Fruit fly (Drosophila melanogaster) whole organism, embryonic: ENCODE data around the gene Dmtn.

Source experiments
- CG10565 ChIP-seq: fragments of 200-800 bp; sonication (Bioruptor generic); optimal IDR thresholded peaks from 3 replicates; lab custom pipeline; 2016; ENCODE audit warnings: missing biosample characterization, mild to moderate bottlenecking, missing genetic modification characterization
- CG11093 ChIP-seq: fragments of 200-800 bp; sonication (Bioruptor generic); IDR thresholded peaks from 3 replicates; pipeline ENCODE4 v1.3.6; 2022; ENCODE audit warnings: missing biosample characterization, missing genetic modification characterization
- CG11247 ChIP-seq: fragments of 200-800 bp; sonication (Bioruptor generic); IDR thresholded peaks from 2 replicates; pipeline ENCODE4 v1.3.6; 2022; ENCODE audit warnings: missing biosample characterization, missing genetic modification characterization
- CG11504 ChIP-seq: fragments of 200-800 bp; sonication (Bioruptor generic); optimal IDR thresholded peaks from 3 replicates; lab custom pipeline; 2019; ENCODE audit warnings: missing biosample characterization, mild to moderate bottlenecking, missing genetic modification characterization, moderate library complexity
- CG11696 ChIP-seq: fragments of 200-800 bp; sonication (Bioruptor generic); IDR thresholded peaks from 2 replicates; pipeline ENCODE4 v1.3.6; 2022; ENCODE audit warnings: missing biosample characterization, missing genetic modification characterization
- CG12104 ChIP-seq: fragments of 200-800 bp; sonication (Bioruptor generic); optimal IDR thresholded peaks from 3 replicates; lab custom pipeline; 2016; ENCODE audit warnings: missing biosample characterization, missing genetic modification characterization
- CG13296 ChIP-seq: fragments of 200-800 bp; sonication (Bioruptor generic); optimal IDR thresholded peaks from 3 replicates; lab custom pipeline; 2018; ENCODE audit warnings: missing biosample characterization, mild to moderate bottlenecking, missing genetic modification characterization
- CG14965 ChIP-seq: fragments of 200-800 bp; sonication (Bioruptor generic); optimal IDR thresholded peaks from 2 replicates; lab custom pipeline; 2016; ENCODE audit warnings: missing biosample characterization, missing genetic modification characterization, borderline replicate concordance
- CG17568 ChIP-seq: fragments of 200-800 bp; sonication (Bioruptor generic); optimal IDR thresholded peaks from 2 replicates; lab custom pipeline; 2018; ENCODE audit warnings: missing biosample characterization, mild to moderate bottlenecking, missing genetic modification characterization, moderate library complexity
- CG32532 ChIP-seq: fragments of 200-800 bp; sonication (Bioruptor generic); IDR thresholded peaks from 2 replicates; pipeline ENCODE4 v1.3.6; 2022; ENCODE audit warnings: missing biosample characterization, missing genetic modification characterization
- CG3726 ChIP-seq: fragments of 200-800 bp; sonication (Bioruptor generic); IDR thresholded peaks from 3 replicates; pipeline ENCODE4, ENCODE4 v1.3.6; 2022; ENCODE audit warnings: missing biosample characterization, missing genetic modification characterization
- CG4282 ChIP-seq: fragments of 200-800 bp; sonication (Bioruptor generic); optimal IDR thresholded peaks from 2 replicates; lab custom pipeline; 2016; ENCODE audit warnings: missing biosample characterization, missing genetic modification characterization
- CG4617 ChIP-seq: fragments of 200-800 bp; sonication (Bioruptor generic); optimal IDR thresholded peaks from 3 replicates; lab custom pipeline; 2016; ENCODE audit warnings: missing biosample characterization, missing genetic modification characterization, borderline replicate concordance
- CG4854 ChIP-seq: fragments of 200-800 bp; sonication (Bioruptor generic); optimal IDR thresholded peaks from 2 replicates; lab custom pipeline; 2016; ENCODE audit warnings: missing biosample characterization, missing genetic modification characterization, inconsistent platforms
- CG8281 ChIP-seq: fragments of 200-800 bp; sonication (Bioruptor generic); optimal IDR thresholded peaks from 2 replicates; lab custom pipeline; 2018; ENCODE audit warnings: missing biosample characterization, mild to moderate bottlenecking, missing genetic modification characterization, moderate library complexity
- CG8290 ChIP-seq, 3 experiments: fragments of 200-800 bp; sonication (Bioruptor generic); optimal IDR thresholded peaks; 2 replicates each; lab custom pipeline; 2016 to 2019; ENCODE audit warnings: missing biosample characterization in 3 of 3, missing genetic modification characterization in 3 of 3, mild to moderate bottlenecking in 2 of 3, moderate library complexity in 1 of 3
- CG8388 ChIP-seq: fragments of 200-800 bp; sonication (Bioruptor generic); optimal IDR thresholded peaks from 2 replicates; lab custom pipeline; 2019; ENCODE audit warnings: missing biosample characterization, mild to moderate bottlenecking, missing genetic modification characterization, moderate library complexity
- CG9437 ChIP-seq: fragments of 200-800 bp; sonication (Bioruptor generic); optimal IDR thresholded peaks from 2 replicates; lab custom pipeline; 2018; ENCODE audit warnings: missing biosample characterization, mild to moderate bottlenecking, missing genetic modification characterization
- CrebB ChIP-seq: fragments of 200-800 bp; sonication (Bioruptor generic); optimal IDR thresholded peaks from 3 replicates; lab custom pipeline; 2018; ENCODE audit warnings: missing biosample characterization, mild to moderate bottlenecking, missing genetic modification characterization
- D ChIP-seq, 2 experiments: fragments of 200-800 bp in 1 of 2; fragments of >200 bp in 1 of 2; sonication (Bioruptor generic) in 1 of 2; optimal IDR thresholded peaks; 2 replicates in 1 of 2; 3 replicates in 1 of 2; lab custom pipeline; 2017; ENCODE audit warnings: mild to moderate bottlenecking in 1 of 2, missing biosample characterization in 1 of 2, missing genetic modification characterization in 1 of 2, missing genetic modification reagents in 1 of 2
- Doc2 ChIP-seq: fragments of 200-800 bp; sonication (Bioruptor generic); IDR thresholded peaks from 2 replicates; pipeline ENCODE4 v1.3.6; 2022; ENCODE audit warnings: missing biosample characterization, missing genetic modification characterization
- Dp ChIP-seq: fragments of 200-800 bp; sonication (Bioruptor generic); optimal IDR thresholded peaks from 2 replicates; lab custom pipeline; 2018; ENCODE audit warnings: missing biosample characterization, mild to moderate bottlenecking, missing genetic modification characterization, moderate library complexity
- E2f2 ChIP-seq: fragments of 200-800 bp; sonication (Bioruptor generic); IDR thresholded peaks from 2 replicates; pipeline ENCODE4 v1.3.6; 2022; ENCODE audit warnings: missing biosample characterization, missing genetic modification characterization
- ERR ChIP-seq: fragments of 200-800 bp; sonication (Bioruptor generic); optimal IDR thresholded peaks from 2 replicates; lab custom pipeline; 2016; ENCODE audit warnings: missing biosample characterization, missing genetic modification characterization
- Ets65A ChIP-seq: fragments of 200-800 bp; sonication (Bioruptor generic); peaks from one replicate; lab custom pipeline; 2016; ENCODE audit warnings: missing biosample characterization, missing genetic modification characterization
- Fer1 ChIP-seq: fragments of 200-800 bp; sonication (Bioruptor generic); optimal IDR thresholded peaks from 2 replicates; lab custom pipeline; 2017; ENCODE audit warnings: missing biosample characterization, mild to moderate bottlenecking, missing genetic modification characterization
- Gsc ChIP-seq: fragments of 200-800 bp; sonication (Bioruptor generic); IDR thresholded peaks from 2 replicates; pipeline ENCODE4 v1.3.6; 2022; ENCODE audit warnings: missing biosample characterization, missing genetic modification characterization
- Hsf ChIP-seq: fragments of 200-800 bp; sonication (Bioruptor generic); optimal IDR thresholded peaks from 3 replicates; lab custom pipeline; 2016; ENCODE audit warnings: missing biosample characterization, missing genetic modification characterization
- Nf-YB ChIP-seq: fragments of 200-800 bp; sonication (Bioruptor generic); optimal IDR thresholded peaks from 3 replicates; lab custom pipeline; 2019; ENCODE audit warnings: missing biosample characterization, mild to moderate bottlenecking, missing genetic modification characterization, moderate library complexity
- Oli ChIP-seq: fragments of 200-800 bp; sonication (Bioruptor generic); optimal IDR thresholded peaks from 2 replicates; lab custom pipeline; 2018; ENCODE audit warnings: missing biosample characterization, mild to moderate bottlenecking, missing genetic modification characterization, moderate library complexity
- Poxn ChIP-seq: fragments of 200-800 bp; sonication (Bioruptor generic); IDR thresholded peaks from 2 replicates; pipeline ENCODE4 v1.3.6; 2022; ENCODE audit warnings: missing biosample characterization, missing genetic modification characterization
- Xbp1 ChIP-seq: fragments of 200-800 bp; sonication (Bioruptor generic); optimal IDR thresholded peaks from 3 replicates; lab custom pipeline; 2016; ENCODE audit warnings: missing biosample characterization, mild to moderate bottlenecking, missing genetic modification characterization
- ase ChIP-seq: fragments of 200-800 bp; sonication (Bioruptor generic); IDR thresholded peaks from 3 replicates; pipeline ENCODE4 v1.3.6; 2022; ENCODE audit warnings: missing biosample characterization, missing genetic modification characterization
- cad ChIP-seq: fragments of >200 bp; optimal IDR thresholded peaks from 2 replicates; lab custom pipeline; 2017; ENCODE audit warnings: missing biosample characterization, missing genetic modification characterization
- dati ChIP-seq: fragments of 200-800 bp; sonication (Bioruptor generic); IDR thresholded peaks from 2 replicates; pipeline ENCODE4 v1.3.6; 2022; ENCODE audit warnings: missing biosample characterization, missing genetic modification characterization
- en ChIP-seq: fragments of 200-800 bp; sonication (Bioruptor generic); optimal IDR thresholded peaks from 2 replicates; lab custom pipeline; 2016; ENCODE audit warnings: missing biosample characterization, missing genetic modification characterization
- gsb-n ChIP-seq: fragments of 200-800 bp; sonication (Bioruptor generic); optimal IDR thresholded peaks from 3 replicates; lab custom pipeline; 2018; ENCODE audit warnings: missing biosample characterization, mild to moderate bottlenecking, missing genetic modification characterization
- her ChIP-seq: fragments of 200-800 bp; sonication (Bioruptor generic); optimal IDR thresholded peaks from 2 replicates; lab custom pipeline; 2016; ENCODE audit warnings: missing biosample characterization, missing genetic modification characterization
- oc ChIP-seq: fragments of 200-800 bp; sonication (Bioruptor generic); optimal IDR thresholded peaks from 2 replicates; lab custom pipeline; 2018; ENCODE audit warnings: missing biosample characterization, mild to moderate bottlenecking, missing genetic modification characterization, moderate library complexity
- odd ChIP-seq: fragments of 200-800 bp; sonication (Bioruptor generic); optimal IDR thresholded peaks from 2 replicates; lab custom pipeline; 2017; ENCODE audit warnings: missing biosample characterization, mild to moderate bottlenecking, missing genetic modification characterization
- org-1 ChIP-seq: fragments of 200-800 bp; sonication (Bioruptor generic); optimal IDR thresholded peaks from 2 replicates; lab custom pipeline; 2017; ENCODE audit warnings: missing biosample characterization, missing genetic modification characterization
- pum ChIP-seq: fragments of 200-800 bp; sonication (Bioruptor generic); optimal IDR thresholded peaks from 2 replicates; lab custom pipeline; 2016; ENCODE audit warnings: missing biosample characterization, missing genetic modification characterization
- salm ChIP-seq: fragments of 200-800 bp; sonication (Bioruptor generic); optimal IDR thresholded peaks from 2 replicates; lab custom pipeline; 2018; ENCODE audit warnings: missing biosample characterization, mild to moderate bottlenecking, missing genetic modification characterization
- slou ChIP-seq: fragments of 200-800 bp; sonication (Bioruptor generic); optimal IDR thresholded peaks from 3 replicates; lab custom pipeline; 2016; ENCODE audit warnings: missing biosample characterization, missing genetic modification characterization
- so ChIP-seq: fragments of 200-800 bp; sonication (Bioruptor generic); IDR thresholded peaks from 3 replicates; pipeline ENCODE4 v1.3.6; 2022; ENCODE audit warnings: missing biosample characterization, missing genetic modification characterization
- stc ChIP-seq: fragments of 200-800 bp; sonication (Bioruptor generic); IDR thresholded peaks from 2 replicates; pipeline ENCODE4 v1.3.6; 2022; ENCODE audit warnings: missing biosample characterization, missing genetic modification characterization
- tgo ChIP-seq: fragments of 200-800 bp; sonication (Bioruptor generic); IDR thresholded peaks from 3 replicates; pipeline ENCODE4 v1.3.6; 2022; ENCODE audit warnings: missing biosample characterization, missing genetic modification characterization
- trem ChIP-seq: fragments of 200-800 bp; optimal IDR thresholded peaks from 3 replicates; lab custom pipeline; 2019; ENCODE audit warnings: missing biosample characterization, mild to moderate bottlenecking, missing genetic modification characterization, moderate library complexity
- unc-4 ChIP-seq: fragments of 200-800 bp; sonication (Bioruptor generic); IDR thresholded peaks from 2 replicates; pipeline ENCODE4 v1.3.6; 2022; ENCODE audit warnings: missing biosample characterization, missing genetic modification characterization; ENCODE audit not compliant: partially characterized antibody
- yki ChIP-seq: fragments of >200 bp; optimal IDR thresholded peaks from 3 replicates; lab custom pipeline; 2018

Gene Dmtn

dm6 chr3R:6416242-6416641 is 10.5 kb upstream of the Dmtn start (continued):
- peak; percentile 78 for TF ChIP-seq CG11504 (tag; lab: Kevin White, UChicago)
- TF ChIP-seq E2f2 (GFP tag; lab: Robert Waterston, UW) = peak; percentile 48; the same call in 1 of the 2 replicates
- TF ChIP-seq pum (GFP tag; lab: Kevin White, UChicago) = peak; percentile 51
- peak; percentile 46; the same call in 1 of the 3 replicates for TF ChIP-seq CG11093 (GFP tag; lab: Robert Waterston, UW)
- peak; percentile 75 for TF ChIP-seq Xbp1 (GFP tag; lab: Kevin White, UChicago)
- TF ChIP-seq CrebB (tag; lab: Kevin White, UChicago) = peak; percentile 82
- peak; percentile 53 for TF ChIP-seq CG4854 (GFP tag; lab: Kevin White, UChicago)
- no peak for TF ChIP-seq Dp (GFP tag; lab: Kevin White, UChicago)
- peak; percentile 95 for TF ChIP-seq Ets65A
- peak; percentile 79; the same call in 2 of the 3 replicates for TF ChIP-seq ase
- TF ChIP-seq D (optimal IDR thresholded peaks at IDR 0.05; lab: Kevin White, UChicago) = no peak
- TF ChIP-seq D (GFP tag; optimal IDR thresholded peaks at IDR 0.05; lab: Kevin White, UChicago) = peak; percentile 45
- TF ChIP-seq trem (tag; lab: Kevin White, UChicago) = no peak
- TF ChIP-seq Nf-YB = peak; percentile 33
- TF ChIP-seq CG8281 (tag; lab: Kevin White, UChicago) = peak; percentile 6
- TF ChIP-seq ERR (GFP tag; lab: Kevin White, UChicago) = peak; percentile 70
- peak; percentile 91 for TF ChIP-seq CG11696 (GFP tag; lab: Robert Waterston, UW)
- peak; percentile 73 for TF ChIP-seq CG13296 (GFP tag; lab: Kevin White, UChicago)
- peak; percentile 30 for TF ChIP-seq en (GFP tag; lab: Kevin White, UChicago)
- TF ChIP-seq CG3726 (GFP tag; lab: Robert Waterston, UW) = peak; percentile 58; the same call in 1 of the 3 replicates
- TF ChIP-seq her = peak; percentile 76
- peak; percentile 46 for TF ChIP-seq slou
- peak; percentile 78 for TF ChIP-seq Hsf (GFP tag; lab: Kevin White, UChicago)
- TF ChIP-seq CG17568 (GFP tag; lab: Kevin White, UChicago) = peak; percentile 38
- TF ChIP-seq CG32532 (GFP tag; lab: Robert Waterston, UW) = peak; percentile 88
- peak; percentile 3 for TF ChIP-seq gsb-n (tag; lab: Kevin White, UChicago)
- TF ChIP-seq dati (GFP tag; lab: Robert Waterston, UW) = 0 out of 2 replicates have a peak, but pooled peaks have one; percentile 34
- peak; percentile 90 for TF ChIP-seq Fer1 (GFP tag; lab: Kevin White, UChicago)
- TF ChIP-seq oc = peak; percentile 3
- peak; percentile 66; the same call in 1 of the 3 replicates for TF ChIP-seq so
- peak; percentile 83 for TF ChIP-seq tgo (GFP tag; lab: Robert Waterston, UW)
- TF ChIP-seq CG4617 = no peak
- peak; percentile 44; the same call in 1 of the 2 replicates for TF ChIP-seq Doc2 (GFP tag; lab: Robert Waterston, UW)
- TF ChIP-seq CG8290 (GFP tag; optimal IDR thresholded peaks at IDR 0.05; lab: Kevin White, UChicago) = peak; percentile 10
- TF ChIP-seq CG8290 (tag; optimal IDR thresholded peaks at IDR 0.05; lab: Kevin White, UChicago) = peak in 1 of 2 experiments; percentile 98
- no peak for TF ChIP-seq yki (lab: Kevin White, UChicago)
- peak; percentile 63; the same call in 1 of the 2 replicates for TF ChIP-seq CG11247 (GFP tag; lab: Robert Waterston, UW)
- TF ChIP-seq cad = no peak
- TF ChIP-seq org-1 (GFP tag; lab: Kevin White, UChicago) = peak; percentile 79
- TF ChIP-seq CG12104 (GFP tag; lab: Kevin White, UChicago) = peak; percentile 24
- peak; percentile 34 for TF ChIP-seq odd (GFP tag; lab: Kevin White, UChicago)
- TF ChIP-seq CG14965 (GFP tag; lab: Kevin White, UChicago) = no peak
- TF ChIP-seq stc (GFP tag; lab: Robert Waterston, UW) = peak; percentile 81
- TF ChIP-seq CG9437 (GFP tag; lab: Kevin White, UChicago) = peak; percentile 28
- peak; percentile 71 for TF ChIP-seq Oli (tag; lab: Kevin White, UChicago)
- no peak for TF ChIP-seq unc-4 (GFP tag; lab: Robert Waterston, UW)
- no peak for TF ChIP-seq CG10565 (GFP tag; lab: Kevin White, UChicago)
- no peak for TF ChIP-seq salm
- peak; percentile 24 for TF ChIP-seq CG4282 (GFP tag; lab: Kevin White, UChicago)
- TF ChIP-seq CG8388 (GFP tag; lab: Kevin White, UChicago) = peak; percentile 47
- no peak for TF ChIP-seq Poxn
- no peak for TF ChIP-seq Gsc (GFP tag; lab: Robert Waterston, UW)
